Worm (Caenorhabditis elegans): Measurements from ENCODE around the gene leo-1.

Gene leo-1

DNA sequence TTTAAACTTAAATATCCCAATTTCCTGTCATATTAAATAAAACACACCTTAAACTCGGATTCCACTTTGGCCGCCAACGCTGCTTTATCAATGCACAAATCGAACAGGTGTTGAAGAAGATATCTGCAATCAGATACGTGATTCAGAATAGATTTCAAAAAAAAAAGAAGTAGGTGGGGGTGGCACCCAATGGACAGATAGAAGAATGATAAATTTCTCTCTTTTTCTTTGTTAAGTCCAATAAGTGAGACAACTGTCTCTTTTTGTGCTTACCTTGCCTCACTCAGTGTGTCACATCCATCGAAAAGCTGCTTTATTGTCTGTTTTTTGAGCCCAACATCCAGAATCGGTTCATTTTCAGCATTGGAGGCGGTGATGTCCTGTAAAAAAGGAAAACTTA lies 21.6 kb upstream of the leo-1 start:
- TF ChIP-seq snpc-4 (GFP tag; optimal IDR thresholded peaks at IDR 0.05), result no peak
- no peak for TF ChIP-seq snpc-4 (tag; optimal IDR thresholded peaks at IDR 0.05)
- TF ChIP-seq lin-26 (GFP tag; IDR thresholded peaks at IDR 0.05), result no peak
- no peak for TF ChIP-seq cebp-1 (GFP tag; IDR thresholded peaks at IDR 0.05)
- TF ChIP-seq cebp-1 (tag; optimal IDR thresholded peaks at IDR 0.05), result no peak

DNA sequence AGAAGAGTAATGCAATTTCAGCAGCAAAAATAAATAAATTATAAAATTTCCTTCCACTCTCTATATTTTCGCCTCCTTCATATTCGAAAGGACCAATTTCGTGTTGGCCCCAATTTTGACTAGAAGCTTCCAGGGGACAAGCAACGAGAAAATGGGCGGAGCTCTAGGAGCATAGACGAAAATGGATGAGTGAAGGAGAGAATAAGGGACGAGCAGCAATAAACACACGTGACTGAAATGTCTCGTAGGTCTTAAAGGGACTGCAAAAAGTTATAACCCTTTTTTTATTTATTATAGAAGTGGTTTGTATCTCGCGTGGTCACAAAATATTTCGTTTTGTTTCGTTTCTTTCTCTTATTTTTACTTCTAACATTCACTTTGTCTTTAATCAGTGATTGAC lies 20.6 kb upstream of the leo-1 start:
- TF ChIP-seq nfya-1 (tag; optimal IDR thresholded peaks at IDR 0.05; ENCODE audit: borderline replicate concordance, insufficient read depth) (no peak), akir-1 (GFP tag; optimal IDR thresholded peaks at IDR 0.05) (no peak), dox-1 (GFP tag; IDR thresholded peaks at IDR 0.05) (no peak), tbp1 (GFP tag; optimal IDR thresholded peaks at IDR 0.05) (no peak), sptf-2 (GFP tag; optimal IDR thresholded peaks at IDR 0.05) (no peak), let-607 (tag; optimal IDR thresholded peaks at IDR 0.05) (no peak), unc-130 (GFP tag; optimal IDR thresholded peaks at IDR 0.05) (no peak), ztf-25 (GFP tag; IDR thresholded peaks at IDR 0.05) (no peak)

DNA sequence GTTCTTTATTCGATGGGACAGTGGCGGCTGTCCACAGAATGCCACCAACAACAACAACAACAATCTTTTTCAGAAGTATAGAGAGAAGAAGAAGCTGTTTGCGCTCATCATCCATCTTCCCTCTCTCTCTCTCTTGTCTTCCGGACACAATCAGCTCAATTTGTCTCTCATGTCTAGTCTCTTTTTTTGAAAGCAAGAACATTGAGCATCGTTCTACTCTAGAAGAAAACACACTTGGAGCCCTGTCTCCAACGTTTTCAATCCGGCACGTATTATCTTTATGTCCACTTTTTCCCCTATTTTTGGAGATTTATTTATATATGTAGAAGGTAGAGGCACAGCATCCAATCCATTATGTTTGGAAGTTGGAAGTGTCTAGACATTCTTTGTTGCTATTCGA lies 19.7 kb upstream of the leo-1 start:
- TF ChIP-seq repo-1 (tag; optimal IDR thresholded peaks at IDR 0.05), result no peak
- TF ChIP-seq dox-1 (GFP tag; IDR thresholded peaks at IDR 0.05), result no peak
- TF ChIP-seq nfya-1 (tag; optimal IDR thresholded peaks at IDR 0.05; ENCODE audit: borderline replicate concordance, insufficient read depth), result no peak
- no peak for TF ChIP-seq B0336.3 (GFP tag; IDR thresholded peaks at IDR 0.05)
- no peak for TF ChIP-seq ceh-58 (GFP tag; IDR thresholded peaks at IDR 0.05)
- TF ChIP-seq somi-1 (GFP tag; optimal IDR thresholded peaks at IDR 0.05), result no peak
- TF ChIP-seq tbp1 (GFP tag; optimal IDR thresholded peaks at IDR 0.05), result no peak
- TF ChIP-seq mes-4 (tag; optimal IDR thresholded peaks at IDR 0.05), result no peak
- TF ChIP-seq nfya-2 (GFP tag; IDR thresholded peaks at IDR 0.05), result no peak
- TF ChIP-seq unc-130 (GFP tag; optimal IDR thresholded peaks at IDR 0.05), result no peak
- TF ChIP-seq snpc-4 (GFP tag; optimal IDR thresholded peaks at IDR 0.05), result no peak
- TF ChIP-seq snpc-4 (tag; optimal IDR thresholded peaks at IDR 0.05), result no peak
- no peak for TF ChIP-seq ceh-79 (tag; optimal IDR thresholded peaks at IDR 0.05)
- TF ChIP-seq lsy-27 (tag; optimal IDR thresholded peaks at IDR 0.05; ENCODE audit: borderline replicate concordance, insufficient read depth), result no peak
- TF ChIP-seq snpc-1.1 (tag; optimal IDR thresholded peaks at IDR 0.05; ENCODE audit: insufficient read depth), result no peak
- no peak for TF ChIP-seq dpl-1 (GFP tag; optimal IDR thresholded peaks at IDR 0.05)
- TF ChIP-seq Y53F4B.3 (GFP tag; IDR thresholded peaks at IDR 0.05), result no peak
- no peak for TF ChIP-seq mel-28 (tag; optimal IDR thresholded peaks at IDR 0.05; ENCODE audit: borderline replicate concordance)
- TF ChIP-seq F52B5.7 (tag; optimal IDR thresholded peaks at IDR 0.05), result no peak
- no peak for TF ChIP-seq nhr-179 (tag; optimal IDR thresholded peaks at IDR 0.05)

DNA sequence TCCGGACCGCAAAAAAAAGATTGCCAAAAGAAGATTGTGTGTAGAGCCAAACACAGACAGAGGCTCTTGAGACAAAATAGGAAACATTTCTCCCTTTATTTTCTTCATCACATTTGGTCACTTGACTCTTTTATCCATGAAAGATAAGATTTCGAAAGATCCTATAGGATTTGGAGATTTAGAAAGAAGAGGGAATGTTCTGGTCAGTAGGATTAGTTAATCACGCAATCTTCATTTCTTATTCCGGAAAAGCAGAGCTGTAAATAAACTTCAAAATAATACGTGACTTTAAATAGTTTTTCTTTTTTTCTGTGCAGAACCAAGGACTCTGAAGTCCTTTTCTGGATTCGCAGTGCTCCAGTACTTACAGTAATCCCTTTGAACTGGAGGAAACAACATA lies 18.1 kb upstream of the leo-1 start:
- no peak for TF ChIP-seq ztf-26 (tag; optimal IDR thresholded peaks at IDR 0.05)
- TF ChIP-seq lin-40 (tag; optimal IDR thresholded peaks at IDR 0.05), result no peak
- TF ChIP-seq fkh-3 (tag; optimal IDR thresholded peaks at IDR 0.05), result no peak
- no peak for TF ChIP-seq tlf-1 (GFP tag; optimal IDR thresholded peaks at IDR 0.05)
- no peak for TF ChIP-seq tbp1 (GFP tag; optimal IDR thresholded peaks at IDR 0.05)
- TF ChIP-seq dpl-1 (GFP tag; optimal IDR thresholded peaks at IDR 0.05), result no peak
- no peak for TF ChIP-seq nfya-1 (tag; optimal IDR thresholded peaks at IDR 0.05; ENCODE audit: borderline replicate concordance, insufficient read depth)
- TF ChIP-seq pbrm-1 (GFP tag; IDR thresholded peaks at IDR 0.05), result no peak
- no peak for TF ChIP-seq let-526 (GFP tag; IDR thresholded peaks at IDR 0.05)
- TF ChIP-seq nfya-2 (GFP tag; IDR thresholded peaks at IDR 0.05), result no peak
- no peak for TF ChIP-seq K12H6.12 (tag; optimal IDR thresholded peaks at IDR 0.05)
- TF ChIP-seq F57C9.4 (tag; optimal IDR thresholded peaks at IDR 0.05), result no peak
- TF ChIP-seq nhr-80 (tag; optimal IDR thresholded peaks at IDR 0.05), result no peak
- TF ChIP-seq lsy-27 (tag; optimal IDR thresholded peaks at IDR 0.05; ENCODE audit: borderline replicate concordance, insufficient read depth), result no peak
- TF ChIP-seq snpc-4 (GFP tag; optimal IDR thresholded peaks at IDR 0.05), result no peak
- no peak for TF ChIP-seq snpc-4 (tag; optimal IDR thresholded peaks at IDR 0.05)

Data from whole organism, young adult.